Worm (Caenorhabditis elegans) whole organism, mixed stage, embryonic: ENCODE measurements around the gene dnj-14.

ENCODE experiments used
- M03D4.4 ChIP-seq: sonication (generic microtip); optimal IDR thresholded peaks from 2 replicates; lab custom pipeline; 2017; ENCODE audit warnings: mild to moderate bottlenecking, missing genetic modification characterization, missing compliant biosample characterization
- bed-3 ChIP-seq: fragments of 200-800 bp; sonication (Bioruptor generic); optimal IDR thresholded peaks from 3 replicates; lab custom pipeline; 2018; ENCODE audit warnings: mild to moderate bottlenecking, missing genetic modification characterization, moderate library complexity, missing compliant biosample characterization
- blmp-1 ChIP-seq: fragments of 150-350 bp; optimal IDR thresholded peaks from 2 replicates; lab custom pipeline; 2014; ENCODE audit warnings: missing biosample characterization, missing genetic modification characterization
- ceh-39 ChIP-seq: fragments of 150-350 bp; optimal IDR thresholded peaks from 2 replicates; lab custom pipeline; 2014; ENCODE audit warnings: missing biosample characterization, missing genetic modification characterization
- ceh-43 ChIP-seq: fragments of 200-800 bp; sonication (Bioruptor generic); optimal IDR thresholded peaks from 2 replicates; lab custom pipeline; 2018; ENCODE audit warnings: mild to moderate bottlenecking, missing genetic modification characterization, moderate library complexity, missing compliant biosample characterization
- ceh-83 ChIP-seq: fragments of 200-800 bp; sonication (Bioruptor generic); optimal IDR thresholded peaks from 2 replicates; lab custom pipeline; 2018; ENCODE audit warnings: mild to moderate bottlenecking, missing genetic modification characterization, missing compliant biosample characterization
- ces-1 ChIP-seq: fragments of 150-350 bp; optimal IDR thresholded peaks from 2 replicates; lab custom pipeline; 2014; ENCODE audit warnings: missing biosample characterization, missing genetic modification reagents, missing genetic modification characterization
- cnd-1 ChIP-seq: fragments of 200-800 bp; sonication (Bioruptor generic); optimal IDR thresholded peaks from 2 replicates; lab custom pipeline; 2018; ENCODE audit warnings: mild to moderate bottlenecking, missing genetic modification characterization, missing compliant biosample characterization
- drap-1 ChIP-seq: fragments of 200-800 bp; sonication (Bioruptor generic); optimal IDR thresholded peaks from 3 replicates; lab custom pipeline; 2018; ENCODE audit warnings: mild to moderate bottlenecking, missing genetic modification characterization, missing compliant biosample characterization
- elt-1 ChIP-seq: sonication (generic microtip); optimal IDR thresholded peaks from 2 replicates; lab custom pipeline; 2017; ENCODE audit warnings: missing genetic modification characterization, mild to moderate bottlenecking, missing compliant biosample characterization, antibody characterized with exemption, moderate library complexity, borderline replicate concordance; ENCODE audit not compliant: insufficient read depth
- elt-3 ChIP-seq: fragments of 150-350 bp; optimal IDR thresholded peaks from 2 replicates; lab custom pipeline; 2014; ENCODE audit warnings: missing biosample characterization, missing genetic modification characterization
- flh-1 ChIP-seq: fragments of 200-800 bp; sonication (Bioruptor generic); optimal IDR thresholded peaks from 2 replicates; lab custom pipeline; 2018; ENCODE audit warnings: mild to moderate bottlenecking, missing genetic modification characterization, moderate library complexity, missing compliant biosample characterization
- ham-2 ChIP-seq: fragments of 200-800 bp; sonication (Bioruptor generic); optimal IDR thresholded peaks from 2 replicates; lab custom pipeline; 2018; ENCODE audit warnings: mild to moderate bottlenecking, missing genetic modification characterization, missing compliant biosample characterization
- hlh-1 ChIP-seq: fragments of 150-350 bp; optimal IDR thresholded peaks from 2 replicates; lab custom pipeline; 2014; ENCODE audit warnings: missing biosample characterization, missing genetic modification reagents, missing genetic modification characterization
- lin-13 ChIP-seq: fragments of 150-350 bp; optimal IDR thresholded peaks from 2 replicates; lab custom pipeline; 2014; ENCODE audit warnings: missing biosample characterization, missing genetic modification characterization
- lin-32 ChIP-seq: fragments of 200-800 bp; sonication (Bioruptor generic); optimal IDR thresholded peaks from 2 replicates; lab custom pipeline; 2018; ENCODE audit warnings: mild to moderate bottlenecking, missing genetic modification characterization, missing compliant biosample characterization
- lsy-2 ChIP-seq: fragments of 150-350 bp; optimal IDR thresholded peaks from 2 replicates; lab custom pipeline; 2014; ENCODE audit warnings: missing biosample characterization, missing genetic modification characterization
- mab-5 ChIP-seq: fragments of 150-350 bp; optimal IDR thresholded peaks from 2 replicates; lab custom pipeline; 2014; ENCODE audit warnings: missing biosample characterization, missing genetic modification characterization
- mep-1 ChIP-seq: fragments of 150-350 bp; optimal IDR thresholded peaks from 2 replicates; lab custom pipeline; 2017; ENCODE audit warnings: missing biosample characterization, missing genetic modification reagents, missing genetic modification characterization, inconsistent platforms
- mls-2 ChIP-seq: sonication (generic microtip); optimal IDR thresholded peaks from 2 replicates; lab custom pipeline; 2016; ENCODE audit warnings: mild to moderate bottlenecking, missing genetic modification characterization, moderate library complexity, missing compliant biosample characterization
- nhr-12 ChIP-seq: fragments of 150-350 bp; optimal IDR thresholded peaks from 2 replicates; lab custom pipeline; 2014; ENCODE audit warnings: missing biosample characterization, missing genetic modification characterization
- nhr-2 ChIP-seq: fragments of 150-350 bp; optimal IDR thresholded peaks from 2 replicates; lab custom pipeline; 2014; ENCODE audit warnings: missing biosample characterization, missing genetic modification characterization
- nhr-237 ChIP-seq: fragments of 150-350 bp; optimal IDR thresholded peaks from 2 replicates; lab custom pipeline; 2014; ENCODE audit warnings: missing biosample characterization, missing genetic modification characterization
- nhr-28 ChIP-seq: fragments of 150-350 bp; optimal IDR thresholded peaks from 2 replicates; lab custom pipeline; 2014; ENCODE audit warnings: missing biosample characterization, missing genetic modification characterization
- nhr-76 ChIP-seq: sonication (generic microtip); optimal IDR thresholded peaks from 2 replicates; lab custom pipeline; 2017; ENCODE audit warnings: missing biosample characterization, missing genetic modification characterization
- pha-4 ChIP-seq: fragments of 150-350 bp; optimal IDR thresholded peaks from 2 replicates; lab custom pipeline; 2018; ENCODE audit warnings: missing biosample characterization, missing genetic modification reagents, missing genetic modification characterization
- sem-2 ChIP-seq: fragments of 200-800 bp; sonication (Bioruptor generic); optimal IDR thresholded peaks from 2 replicates; lab custom pipeline; 2018; ENCODE audit warnings: mild to moderate bottlenecking, missing genetic modification characterization, missing compliant biosample characterization
- snpc-4 ChIP-seq: fragments of 150-350 bp; optimal IDR thresholded peaks from 2 replicates; lab custom pipeline; 2014; ENCODE audit warnings: missing biosample characterization, missing genetic modification characterization
- sptf-1 ChIP-seq: sonication (generic microtip); optimal IDR thresholded peaks from 2 replicates; lab custom pipeline; 2017; ENCODE audit warnings: mild to moderate bottlenecking, missing genetic modification characterization, moderate library complexity, missing compliant biosample characterization
- tbx-8 ChIP-seq: fragments of 200-800 bp; sonication (Bioruptor generic); optimal IDR thresholded peaks from 2 replicates; lab custom pipeline; 2018; ENCODE audit warnings: mild to moderate bottlenecking, missing genetic modification characterization, moderate library complexity, missing compliant biosample characterization
- unc-120 ChIP-seq: sonication (generic microtip); optimal IDR thresholded peaks from 2 replicates; lab custom pipeline; 2017; ENCODE audit warnings: missing genetic modification characterization, missing compliant biosample characterization; ENCODE audit not compliant: poor library complexity, severe bottlenecking
- unc-39 ChIP-seq: fragments of 150-350 bp; optimal IDR thresholded peaks from 2 replicates; lab custom pipeline; 2014; ENCODE audit warnings: missing biosample characterization, missing genetic modification characterization
- unc-62 ChIP-seq: fragments of 150-350 bp; optimal IDR thresholded peaks from 2 replicates; lab custom pipeline; 2014; ENCODE audit warnings: missing biosample characterization, missing genetic modification reagents, missing genetic modification characterization
- zip-8 ChIP-seq: fragments of 150-350 bp; optimal IDR thresholded peaks from 2 replicates; lab custom pipeline; 2014; ENCODE audit warnings: missing biosample characterization, missing genetic modification characterization
- ztf-11 ChIP-seq: fragments of 150-350 bp; optimal IDR thresholded peaks from 2 replicates; lab custom pipeline; 2014; ENCODE audit warnings: missing biosample characterization, missing genetic modification characterization

dnj-14 gene

DNA sequence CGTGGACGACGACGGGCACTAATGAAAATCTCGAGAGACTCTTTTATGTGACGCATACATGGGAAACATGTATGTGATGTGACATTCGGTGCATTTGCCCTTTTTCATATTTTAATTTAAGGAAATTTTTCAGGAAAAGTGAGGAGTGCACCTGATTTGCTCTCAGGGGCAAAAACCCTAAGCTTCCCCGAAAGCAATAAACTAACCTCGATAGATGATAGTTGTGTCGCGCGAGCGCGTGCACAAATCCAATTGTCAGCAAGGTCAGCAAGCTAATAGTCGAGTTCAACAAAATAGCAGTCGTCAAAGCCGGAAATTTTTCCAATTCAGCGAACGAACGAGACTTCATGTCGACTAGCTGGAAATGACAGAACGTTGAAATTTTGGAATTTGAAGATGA lies 6.6 kb upstream of the dnj-14 start:
- TF ChIP-seq ces-1 (peak; percentile 66), ceh-83 (GFP tag; lab: Kevin White, UChicago) (no peak)

DNA sequence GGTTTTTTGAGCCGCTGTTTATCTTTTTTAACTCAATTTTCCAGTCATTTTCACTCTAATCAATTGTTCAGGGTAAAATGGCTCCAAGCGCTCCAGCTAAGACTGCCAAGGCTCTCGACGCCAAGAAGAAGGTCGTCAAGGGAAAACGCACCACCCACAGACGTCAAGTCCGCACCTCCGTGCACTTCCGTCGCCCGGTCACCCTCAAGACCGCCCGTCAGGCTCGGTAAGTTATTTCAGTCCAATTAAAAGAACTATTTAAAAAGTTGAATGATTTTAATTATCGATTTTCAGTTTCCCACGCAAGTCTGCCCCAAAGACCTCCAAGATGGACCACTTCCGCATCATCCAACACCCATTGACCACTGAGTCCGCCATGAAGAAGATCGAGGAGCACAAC lies 3.6 kb upstream of the dnj-14 start, which contains the start of gene rpl-25.1:
Gene rpl-25.1 (plus strand): TSS at position 72 of the 400 bp plus-strand sequence.
- no peak for TF ChIP-seq nhr-12 (tag; lab: Kevin White, UChicago)
- no peak for TF ChIP-seq M03D4.4 (tag; lab: Kevin White, UChicago)
- no peak for TF ChIP-seq nhr-2 (tag; lab: Kevin White, UChicago)
- no peak for TF ChIP-seq cnd-1 (tag; lab: Kevin White, UChicago)
- TF ChIP-seq elt-1 (tag; lab: Kevin White, UChicago) = no peak
- TF ChIP-seq, all 35 proteins: peak for 0

ce11 chrX:4706755-4707226 lies 4.8 kb downstream of the dnj-14 start, which contains the start of gene dhhc-10:
Gene dhhc-10, plus strand, starts transcription at chrX:4707176.
- TF ChIP-seq nhr-12 (tag; lab: Kevin White, UChicago) (no peak), tbx-8 (no peak), elt-3 (tag; lab: Kevin White, UChicago) (no peak), ztf-11 (tag; lab: Kevin White, UChicago) (peak; percentile 29), lin-32 (GFP tag; lab: Kevin White, UChicago) (peak; percentile 61), mab-5 (tag; lab: Kevin White, UChicago) (no peak), ceh-83 (GFP tag; lab: Kevin White, UChicago) (no peak), mep-1 (tag; lab: Kevin White, UChicago) (peak; percentile 29), sptf-1 (tag; lab: Kevin White, UChicago) (peak; percentile 17), unc-62 (GFP tag; lab: Kevin White, UChicago) (peak; percentile 71), snpc-4 (tag; lab: Kevin White, UChicago) (no peak), ceh-39 (tag; lab: Kevin White, UChicago) (peak; percentile 62), mls-2 (tag; lab: Kevin White, UChicago) (peak; percentile 31), lin-13 (tag; lab: Kevin White, UChicago) (no peak), lsy-2 (peak; percentile 36), hlh-1 (tag; lab: Kevin White, UChicago) (peak; percentile 78), unc-39 (no peak), nhr-2 (tag; lab: Kevin White, UChicago) (peak; percentile 70), drap-1 (no peak), nhr-28 (no peak), nhr-76 (tag; lab: Kevin White, UChicago) (no peak), elt-1 (tag; lab: Kevin White, UChicago) (no peak), unc-120 (peak; percentile 14), cnd-1 (tag; lab: Kevin White, UChicago) (peak; percentile 62), sem-2 (GFP tag; lab: Kevin White, UChicago) (no peak), blmp-1 (tag; lab: Kevin White, UChicago) (no peak), zip-8 (tag; lab: Kevin White, UChicago) (no peak), ham-2 (GFP tag; lab: Kevin White, UChicago) (no peak), nhr-237 (no peak), flh-1 (GFP tag; lab: Kevin White, UChicago) (no peak), M03D4.4 (tag; lab: Kevin White, UChicago) (peak; percentile 20), ces-1 (peak; percentile 92), bed-3 (GFP tag; lab: Kevin White, UChicago) (no peak), pha-4 (tag; lab: Kevin White, UChicago) (peak; percentile 84), ceh-43 (no peak)

ce11 chrX:4705666-4706065 lies 5.9 kb downstream of the dnj-14 start:
- TF ChIP-seq cnd-1 (tag; lab: Kevin White, UChicago) (no peak), nhr-76 (tag; lab: Kevin White, UChicago) (no peak), elt-3 (tag; lab: Kevin White, UChicago) (no peak), unc-120 (no peak), ceh-39 (tag; lab: Kevin White, UChicago) (no peak), nhr-237 (no peak), ceh-83 (GFP tag; lab: Kevin White, UChicago) (no peak), ces-1 (no peak), ztf-11 (tag; lab: Kevin White, UChicago) (no peak), elt-1 (tag; lab: Kevin White, UChicago) (no peak), ceh-43 (no peak), nhr-12 (tag; lab: Kevin White, UChicago) (no peak), bed-3 (GFP tag; lab: Kevin White, UChicago) (no peak), mab-5 (tag; lab: Kevin White, UChicago) (no peak), mls-2 (tag; lab: Kevin White, UChicago) (no peak)
